Worm (Caenorhabditis elegans) whole organism, midembryonic: ENCODE results near the gene W08G11.1.

Experiments
- flt-1 ChIP-seq: fragments of 200-800 bp; sonication (Bioruptor generic); IDR thresholded peaks from 2 replicates; pipeline ENCODE4 v1.3.6; 2022; ENCODE audit warnings: missing genetic modification characterization, missing compliant biosample characterization
- klf-2 ChIP-seq: fragments of 200-800 bp; sonication (Bioruptor generic); conservative IDR thresholded peaks from 2 replicates; pipeline ENCODE4 v1.3.6; 2022; ENCODE audit warnings: missing genetic modification reagents, missing genetic modification characterization, missing compliant biosample characterization
- med-1 ChIP-seq: sonication (generic microtip); optimal IDR thresholded peaks from 2 replicates; lab custom pipeline; 2017; ENCODE audit warnings: missing genetic modification characterization, mild to moderate bottlenecking, missing compliant biosample characterization, antibody characterized with exemption, missing genetic modification reagents; ENCODE audit not compliant: insufficient read depth
- ztf-29 ChIP-seq: fragments of 200-800 bp; sonication (Bioruptor generic); IDR thresholded peaks from 2 replicates; pipeline ENCODE4 v1.3.6; 2022; ENCODE audit warnings: missing genetic modification reagents, missing genetic modification characterization, missing compliant biosample characterization

DNA sequence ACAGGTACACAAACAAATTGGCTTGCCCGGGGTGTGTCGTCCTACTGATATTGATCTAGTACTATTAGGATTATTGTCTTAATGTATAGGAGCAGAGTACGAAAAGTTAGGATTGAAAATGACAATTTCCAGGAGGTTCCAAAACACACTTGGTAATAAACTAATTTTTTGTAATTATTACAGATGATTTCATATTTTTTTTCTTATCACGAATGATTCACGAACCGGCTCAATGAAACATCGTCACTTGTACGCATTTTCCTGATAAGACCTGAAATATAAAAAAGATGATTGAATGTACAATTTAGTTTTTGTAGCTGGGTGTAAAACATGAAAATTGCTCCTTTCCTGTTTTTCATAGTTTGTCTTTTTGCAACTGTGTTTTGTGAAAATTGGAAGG lies 44.4 kb upstream of the W08G11.1 start, which contains the start of the genes C31A11.13 and oac-6:
- TF ChIP-seq ztf-29 (no peak), med-1 (GFP tag; lab: Kevin White, UChicago) (no peak), flt-1 (GFP tag; lab: Robert Waterston, UW) (no peak), klf-2 (GFP tag; lab: Robert Waterston, UW) (no peak)
